Worm (Caenorhabditis elegans) whole organism, L4 larva: Measurements from ENCODE around the gene Y48A6C.4.

Source experiments
- nhr-11 ChIP-seq: fragments of 150-350 bp; optimal IDR thresholded peaks from 2 replicates; lab custom pipeline; 2014; ENCODE audit warnings: missing biosample characterization, missing genetic modification characterization
- nhr-25 ChIP-seq: sonication (generic microtip); optimal IDR thresholded peaks from 2 replicates; lab custom pipeline; 2017; ENCODE audit warnings: missing genetic modification characterization, mild to moderate bottlenecking, missing compliant biosample characterization, antibody characterized with exemption, moderate library complexity, borderline replicate concordance; ENCODE audit not compliant: insufficient read depth

DNA sequence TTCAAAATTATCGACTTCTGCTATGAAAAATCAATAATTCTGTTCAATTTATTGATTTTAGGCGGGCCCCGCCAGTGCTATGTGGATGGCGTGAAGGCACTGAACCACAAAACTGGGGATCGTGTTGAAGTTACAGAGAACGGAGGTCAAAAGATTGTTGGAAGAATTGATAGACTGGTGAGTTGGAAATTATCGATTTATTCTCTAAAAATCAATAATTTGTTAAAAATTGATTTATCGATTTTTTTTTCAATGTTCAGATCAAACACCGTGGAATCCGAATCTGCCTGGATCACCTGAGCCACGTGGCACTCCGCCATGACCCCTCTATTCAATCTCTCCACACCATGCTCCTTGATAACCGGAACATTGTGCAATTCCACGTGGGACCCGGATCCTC is 49.4 kb upstream of the Y48A6C.4 start:
- TF ChIP-seq nhr-25 (tag; lab: Kevin White, UChicago) (no peak), nhr-11 (tag; lab: Kevin White, UChicago) (no peak)
